Fruit fly (Drosophila melanogaster) whole organism, adult: ENCODE data around the gene CLIP-190.
A peak's percentile ranks its signal among the peaks of the same experiment; 100 is the strongest.

ENCODE experiments used
- CG11617 ChIP-seq: fragments of 200-800 bp; sonication (Bioruptor generic); optimal IDR thresholded peaks from 2 replicates; lab custom pipeline; 2017; ENCODE audit warnings: mild to moderate bottlenecking, missing biosample characterization, missing genetic modification reagents, missing genetic modification characterization
- CG12768 ChIP-seq: fragments of 200-800 bp; sonication (Bioruptor generic); optimal IDR thresholded peaks from 2 replicates; lab custom pipeline; 2017; ENCODE audit warnings: missing biosample characterization, missing genetic modification characterization, mild to moderate bottlenecking, moderate library complexity, missing genetic modification reagents
- CG14711 ChIP-seq: fragments of 200-800 bp; sonication (Bioruptor generic); optimal IDR thresholded peaks from 2 replicates; lab custom pipeline; 2018; ENCODE audit warnings: missing biosample characterization, mild to moderate bottlenecking, missing genetic modification characterization, moderate library complexity
- CG1620 ChIP-seq: fragments of 200-800 bp; sonication (Bioruptor generic); optimal IDR thresholded peaks from 2 replicates; lab custom pipeline; 2016; ENCODE audit warnings: missing biosample characterization, missing genetic modification characterization
- CG33017 ChIP-seq: fragments of 200-800 bp; sonication (Bioruptor generic); optimal IDR thresholded peaks from 2 replicates; lab custom pipeline; 2018; ENCODE audit warnings: missing biosample characterization, mild to moderate bottlenecking, missing genetic modification characterization, moderate library complexity
- CG5204 ChIP-seq: fragments of 200-800 bp; sonication (Bioruptor generic); optimal IDR thresholded peaks from 2 replicates; lab custom pipeline; 2016; ENCODE audit warnings: missing biosample characterization, missing genetic modification characterization
- CG7045 ChIP-seq: fragments of 200-800 bp; sonication (Bioruptor generic); optimal IDR thresholded peaks from 2 replicates; lab custom pipeline; 2017; ENCODE audit warnings: missing biosample characterization, mild to moderate bottlenecking, missing genetic modification characterization
- CG7101 ChIP-seq: fragments of 200-800 bp; sonication (Bioruptor generic); optimal IDR thresholded peaks from 2 replicates; lab custom pipeline; 2018; ENCODE audit warnings: missing biosample characterization, mild to moderate bottlenecking, missing genetic modification characterization, moderate library complexity
- Clk ChIP-seq: fragments of 200-800 bp; sonication (Bioruptor generic); optimal IDR thresholded peaks from 2 replicates; lab custom pipeline; 2017; ENCODE audit warnings: missing biosample characterization, missing genetic modification characterization
- Crg-1 ChIP-seq: fragments of 200-800 bp; sonication (Bioruptor generic); optimal IDR thresholded peaks from 2 replicates; lab custom pipeline; 2016; ENCODE audit warnings: missing biosample characterization, missing genetic modification characterization
- Hr96 ChIP-seq: fragments of 200-800 bp; sonication (Bioruptor generic); optimal IDR thresholded peaks from 2 replicates; lab custom pipeline; 2016; ENCODE audit warnings: missing biosample characterization, missing genetic modification characterization
- Mnt ChIP-seq: fragments of 200-800 bp; sonication (Bioruptor generic); optimal IDR thresholded peaks from 2 replicates; lab custom pipeline; 2016; ENCODE audit warnings: missing biosample characterization, mild to moderate bottlenecking, missing genetic modification characterization
- bab1 ChIP-seq: fragments of 200-800 bp; sonication (Bioruptor generic); optimal IDR thresholded peaks from 3 replicates; lab custom pipeline; 2019; ENCODE audit warnings: missing biosample characterization, mild to moderate bottlenecking, missing genetic modification characterization, moderate library complexity
- cic ChIP-seq: fragments of 200-800 bp; sonication (Bioruptor generic); optimal IDR thresholded peaks from 2 replicates; lab custom pipeline; 2017; ENCODE audit warnings: missing biosample characterization, mild to moderate bottlenecking, missing genetic modification characterization, moderate library complexity
- cnc ChIP-seq, 2 experiments: fragments of >200 bp; optimal IDR thresholded peaks; 2 replicates each; lab custom pipeline; 2017
- kay ChIP-seq: fragments of 200-800 bp; sonication (Bioruptor generic); peaks from one replicate; lab custom pipeline; 2016; ENCODE audit warnings: missing biosample characterization, missing genetic modification characterization, borderline replicate concordance
- ovo ChIP-seq: fragments of 200-800 bp; sonication (Bioruptor generic); optimal IDR thresholded peaks from 2 replicates; lab custom pipeline; 2016; ENCODE audit warnings: missing biosample characterization, missing genetic modification characterization
- pad ChIP-seq: fragments of 200-800 bp; sonication (Bioruptor generic); optimal IDR thresholded peaks from 3 replicates; lab custom pipeline; 2017; ENCODE audit warnings: missing biosample characterization, missing genetic modification characterization, mild to moderate bottlenecking, moderate library complexity, missing genetic modification reagents
- tj ChIP-seq: fragments of 200-800 bp; sonication (Bioruptor generic); optimal IDR thresholded peaks from 3 replicates; lab custom pipeline; 2017; ENCODE audit warnings: missing biosample characterization, mild to moderate bottlenecking, missing genetic modification characterization, moderate library complexity
- toe ChIP-seq: fragments of 200-800 bp; sonication (Bioruptor generic); optimal IDR thresholded peaks from 2 replicates; lab custom pipeline; 2016; ENCODE audit warnings: missing biosample characterization, missing genetic modification characterization

The CLIP-190 gene

DNA sequence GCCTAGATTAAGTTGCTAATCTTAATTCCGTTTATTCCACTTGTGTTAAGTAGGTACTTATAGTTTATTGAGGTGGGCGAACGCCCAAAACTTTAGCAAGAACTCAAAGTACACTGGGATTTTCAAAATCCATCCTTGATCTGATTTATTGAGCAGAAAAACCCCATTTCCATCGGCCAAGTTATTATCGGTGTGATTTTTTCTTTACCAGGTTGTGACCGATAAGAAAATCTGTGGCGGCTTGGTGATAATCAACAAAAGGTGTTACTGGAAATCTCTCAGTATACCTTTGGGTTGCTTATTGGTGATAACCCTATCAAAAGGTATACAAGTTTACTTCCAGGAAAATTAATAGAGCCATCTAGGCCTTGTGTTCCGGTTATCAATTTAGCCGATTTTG, 35.9 kb downstream of the CLIP-190 start:
- no peak for TF ChIP-seq CG7045 (GFP tag; lab: Kevin White, UChicago)
- TF ChIP-seq kay: peak; percentile 55
- TF ChIP-seq Mnt (GFP tag; lab: Kevin White, UChicago): no peak
- TF ChIP-seq toe: no peak
- TF ChIP-seq CG5204: no peak

DNA sequence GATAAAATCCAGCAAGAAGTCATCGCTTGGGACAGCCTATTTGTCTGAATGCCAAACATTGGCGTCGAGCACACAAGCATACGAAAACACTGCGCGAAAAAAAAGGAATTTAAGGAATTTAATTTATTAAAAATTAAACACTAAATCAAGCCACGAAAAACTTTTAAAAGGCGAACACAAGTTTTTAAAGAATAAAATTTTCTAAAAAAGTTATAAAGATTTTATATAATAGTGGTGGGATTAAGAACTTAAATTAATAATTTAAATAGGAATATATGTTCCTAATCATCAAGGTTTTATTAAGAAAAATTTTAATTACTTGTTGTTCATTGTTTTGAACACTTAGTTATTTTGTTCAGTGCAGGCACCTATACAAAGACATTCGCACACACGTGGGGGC, 36.9 kb downstream of the CLIP-190 start:
- TF ChIP-seq cic (GFP tag; lab: Kevin White, UChicago): no peak
- no peak for TF ChIP-seq CG33017
- no peak for TF ChIP-seq kay
- no peak for TF ChIP-seq CG5204
- no peak for TF ChIP-seq tj (GFP tag; lab: Kevin White, UChicago)

DNA sequence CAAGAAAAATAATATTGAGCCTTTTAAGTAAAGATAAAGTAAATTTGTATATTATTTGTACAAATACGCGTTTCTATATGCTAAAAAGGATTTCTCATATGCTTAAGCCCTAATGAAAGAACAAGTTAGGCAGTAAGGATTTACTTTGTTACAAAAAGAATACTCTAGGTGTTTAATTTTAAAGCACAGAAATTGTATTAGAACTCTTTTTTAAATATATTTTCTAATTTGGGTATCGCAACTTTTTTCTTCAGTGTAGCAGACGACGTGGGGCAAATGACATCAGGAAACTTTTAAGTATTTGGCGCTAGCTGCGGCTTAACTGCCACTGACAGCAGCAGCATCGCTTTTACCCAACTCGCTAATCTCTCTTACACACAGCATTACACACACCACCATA, 37.6 kb downstream of the CLIP-190 start:
- no peak for TF ChIP-seq CG14711 (tag; lab: Kevin White, UChicago)
- no peak for TF ChIP-seq CG1620
- no peak for TF ChIP-seq kay
- TF ChIP-seq Hr96 (GFP tag; lab: Kevin White, UChicago): no peak
- TF ChIP-seq pad (GFP tag; lab: Kevin White, UChicago): no peak
- TF ChIP-seq CG5204: no peak
- no peak for TF ChIP-seq toe
- no peak for TF ChIP-seq CG12768 (GFP tag; lab: Kevin White, UChicago)
- TF ChIP-seq Clk (GFP tag; lab: Kevin White, UChicago): no peak
- TF ChIP-seq Mnt (GFP tag; lab: Kevin White, UChicago): no peak
- no peak for TF ChIP-seq ovo (GFP tag; lab: Kevin White, UChicago)
- TF ChIP-seq CG33017: no peak
- no peak for TF ChIP-seq CG11617
- no peak for TF ChIP-seq cic (GFP tag; lab: Kevin White, UChicago)
- TF ChIP-seq Crg-1 (GFP tag; lab: Kevin White, UChicago): no peak
- no peak for TF ChIP-seq tj (GFP tag; lab: Kevin White, UChicago)
- no peak for TF ChIP-seq CG7101 (tag; lab: Kevin White, UChicago)
- no peak for TF ChIP-seq CG7045 (GFP tag; lab: Kevin White, UChicago)

DNA sequence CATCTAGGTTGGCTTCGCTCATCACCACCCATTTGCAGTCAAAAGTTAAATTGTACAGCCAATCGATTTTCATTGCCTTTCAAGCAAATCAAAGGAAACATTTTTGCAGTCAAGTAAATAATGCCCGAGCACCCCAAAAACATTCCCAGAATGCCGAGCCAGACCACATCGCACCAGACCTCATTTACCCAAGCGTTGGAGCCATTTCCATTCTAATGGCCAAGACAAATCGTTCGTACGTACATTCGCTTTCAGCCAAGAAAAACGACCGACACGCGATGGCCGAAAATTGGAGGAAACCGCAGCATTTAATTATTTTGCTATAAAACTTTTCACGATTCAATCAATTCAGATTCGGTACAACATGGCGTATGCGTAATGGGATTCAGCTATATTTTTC, 40.5 kb downstream of the CLIP-190 start:
- no peak for TF ChIP-seq Crg-1 (GFP tag; lab: Kevin White, UChicago)

- TF ChIP-seq kay (peak; percentile 3), bab1 (GFP tag; lab: Kevin White, UChicago) (no peak), toe (no peak)
Measured at dm6 chr2L:17425412-17425811, 40.9 kb downstream of the CLIP-190 start.

DNA sequence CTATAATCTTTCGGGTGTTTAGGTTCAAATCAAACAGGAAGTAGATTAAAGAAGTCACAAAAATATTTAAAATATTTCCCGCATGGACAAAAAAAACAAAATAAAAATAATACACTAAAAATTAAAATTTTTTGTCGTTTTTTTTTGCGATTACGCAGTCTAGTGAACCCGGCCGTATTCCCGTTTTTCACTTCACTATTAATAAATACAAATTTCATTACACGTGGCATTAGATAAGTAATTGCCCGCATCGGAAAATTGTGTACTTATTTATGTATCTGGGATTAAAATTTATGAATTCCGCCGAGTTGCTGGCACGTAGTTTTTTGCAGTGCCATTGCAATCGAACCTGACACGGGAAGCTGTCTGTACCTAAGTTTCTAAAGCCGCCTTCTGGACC, 42.7 kb downstream of the CLIP-190 start:
- TF ChIP-seq CG1620 (no peak), CG14711 (tag; lab: Kevin White, UChicago) (peak; percentile 28), Clk (GFP tag; lab: Kevin White, UChicago) (no peak), kay (no peak), CG7045 (GFP tag; lab: Kevin White, UChicago) (peak; percentile 30), cic (GFP tag; lab: Kevin White, UChicago) (no peak), CG33017 (peak; percentile 65), Mnt (GFP tag; lab: Kevin White, UChicago) (no peak), Crg-1 (GFP tag; lab: Kevin White, UChicago) (no peak), pad (GFP tag; lab: Kevin White, UChicago) (no peak), CG12768 (GFP tag; lab: Kevin White, UChicago) (peak; percentile 52), Hr96 (GFP tag; lab: Kevin White, UChicago) (no peak), toe (no peak), CG11617 (peak; percentile 31), CG7101 (tag; lab: Kevin White, UChicago) (peak; percentile 24), tj (GFP tag; lab: Kevin White, UChicago) (peak; percentile 19), CG5204 (peak; percentile 58), bab1 (GFP tag; lab: Kevin White, UChicago) (no peak), ovo (GFP tag; lab: Kevin White, UChicago) (no peak), cnc (optimal IDR thresholded peaks at IDR 0.05; lab: Kevin White, UChicago) (no peak)

dm6 chr2L:17427929-17428456, 43.5 kb downstream of the CLIP-190 start:
- TF ChIP-seq Crg-1 (GFP tag; lab: Kevin White, UChicago): peak; percentile 28
- TF ChIP-seq CG5204: no peak
- TF ChIP-seq toe: peak; percentile 26
- TF ChIP-seq Mnt (GFP tag; lab: Kevin White, UChicago): peak; percentile 84
- no peak for TF ChIP-seq cnc (optimal IDR thresholded peaks at IDR 0.05; lab: Kevin White, UChicago)
- TF ChIP-seq CG1620: no peak
- TF ChIP-seq tj (GFP tag; lab: Kevin White, UChicago): peak; percentile 45
- TF ChIP-seq CG12768 (GFP tag; lab: Kevin White, UChicago): peak; percentile 47
- TF ChIP-seq ovo (GFP tag; lab: Kevin White, UChicago): no peak
- no peak for TF ChIP-seq Clk (GFP tag; lab: Kevin White, UChicago)
- peak; percentile 94 for TF ChIP-seq kay
- peak; percentile 4 for TF ChIP-seq pad (GFP tag; lab: Kevin White, UChicago)
- no peak for TF ChIP-seq bab1 (GFP tag; lab: Kevin White, UChicago)
- no peak for TF ChIP-seq CG7045 (GFP tag; lab: Kevin White, UChicago)
- TF ChIP-seq Hr96 (GFP tag; lab: Kevin White, UChicago): peak; percentile 1
- TF ChIP-seq CG11617: peak; percentile 21
- peak; percentile 28 for TF ChIP-seq CG7101 (tag; lab: Kevin White, UChicago)
- peak; percentile 58 for TF ChIP-seq CG33017
- peak; percentile 22 for TF ChIP-seq CG14711 (tag; lab: Kevin White, UChicago)
- TF ChIP-seq cic (GFP tag; lab: Kevin White, UChicago): peak; percentile 93
